Fruit fly (Drosophila melanogaster) Kc167 (cell line): ENCODE measurements around the gene CG5793.

Experiments
- Myc ChIP-seq: fragments of >200 bp; optimal IDR thresholded peaks from 2 replicates; lab custom pipeline; 2017; ENCODE audit warnings: missing external identifiers
- Sin3A ChIP-seq: fragments of >200 bp; optimal IDR thresholded peaks from 2 replicates; lab custom pipeline; 2018; ENCODE audit warnings: missing external identifiers
- h ChIP-seq: fragments of >200 bp; optimal IDR thresholded peaks from 3 replicates; lab custom pipeline; 2018; ENCODE audit warnings: missing external identifiers
- insv ChIP-seq: fragments of >200 bp; optimal IDR thresholded peaks from 3 replicates; lab custom pipeline; 2018; ENCODE audit warnings: missing external identifiers
- psq ChIP-seq: fragments of >200 bp; optimal IDR thresholded peaks from 2 replicates; lab custom pipeline; 2017; ENCODE audit warnings: missing external identifiers
- ttk ChIP-seq: sonication (Bioruptor generic); optimal IDR thresholded peaks from 2 replicates; lab custom pipeline; 2017; ENCODE audit warnings: missing external identifiers

The CG5793 gene

dm6 chr3R:21127352-21127985 lies at the start of gene CG5793, which contains the start of gene slmb:
TSS of gene CG5793 (plus strand) at chr3R:21127573.
TSS of gene slmb (minus strand) at chr3R:21127485.
- TF ChIP-seq Sin3A (lab: Kevin White, UChicago), result no peak
- no peak for TF ChIP-seq Myc (lab: Kevin White, UChicago)
- no peak for TF ChIP-seq psq (lab: Kevin White, UChicago)
- TF ChIP-seq h, result no peak
- TF ChIP-seq insv (lab: Kevin White, UChicago), result no peak
- TF ChIP-seq ttk (lab: Kevin White, UChicago), result no peak

- no peak for TF ChIP-seq psq (lab: Kevin White, UChicago)
- TF ChIP-seq insv (lab: Kevin White, UChicago), result no peak
- no peak for TF ChIP-seq ttk (lab: Kevin White, UChicago)
- TF ChIP-seq h, result no peak
- no peak for TF ChIP-seq Myc (lab: Kevin White, UChicago)
- no peak for TF ChIP-seq Sin3A (lab: Kevin White, UChicago)
Measured at dm6 chr3R:21077577-21077976, 49.8 kb upstream of the CG5793 start.

- no peak for TF ChIP-seq Myc (lab: Kevin White, UChicago)
Measured at dm6 chr3R:21078211-21078610, 49.2 kb upstream of the CG5793 start.

dm6 chr3R:21078958-21079357 lies 48.4 kb upstream of the CG5793 start:
- no peak for TF ChIP-seq h
- no peak for TF ChIP-seq Myc (lab: Kevin White, UChicago)
- TF ChIP-seq psq (lab: Kevin White, UChicago), result no peak
- no peak for TF ChIP-seq insv (lab: Kevin White, UChicago)

dm6 chr3R:21080876-21081586 lies 46.3 kb upstream of the CG5793 start, which contains the start of gene HHEX:
TSS of gene HHEX (minus strand) at chr3R:21080926.
- TF ChIP-seq Myc (lab: Kevin White, UChicago) (no peak), psq (lab: Kevin White, UChicago) (no peak), Sin3A (lab: Kevin White, UChicago) (no peak), h (no peak), ttk (lab: Kevin White, UChicago) (no peak), insv (lab: Kevin White, UChicago) (no peak)

dm6 chr3R:21084979-21085378 lies 42.4 kb upstream of the CG5793 start:
- TF ChIP-seq Myc (lab: Kevin White, UChicago) (no peak), Sin3A (lab: Kevin White, UChicago) (no peak), ttk (lab: Kevin White, UChicago) (no peak), h (no peak), insv (lab: Kevin White, UChicago) (no peak), psq (lab: Kevin White, UChicago) (no peak)

- TF ChIP-seq insv (lab: Kevin White, UChicago), result no peak
- TF ChIP-seq ttk (lab: Kevin White, UChicago), result no peak
- TF ChIP-seq Myc (lab: Kevin White, UChicago), result no peak
- no peak for TF ChIP-seq Sin3A (lab: Kevin White, UChicago)
- no peak for TF ChIP-seq h
- no peak for TF ChIP-seq psq (lab: Kevin White, UChicago)
Measured at dm6 chr3R:21089416-21089815, 38.0 kb upstream of the CG5793 start.

dm6 chr3R:21090230-21091021 lies 36.9 kb upstream of the CG5793 start:
- TF ChIP-seq psq (lab: Kevin White, UChicago) (no peak), insv (lab: Kevin White, UChicago) (no peak), Myc (lab: Kevin White, UChicago) (no peak), ttk (lab: Kevin White, UChicago) (no peak)

dm6 chr3R:21091500-21091899 lies 35.9 kb upstream of the CG5793 start:
- TF ChIP-seq h (no peak), Sin3A (lab: Kevin White, UChicago) (no peak), psq (lab: Kevin White, UChicago) (no peak), Myc (lab: Kevin White, UChicago) (no peak), ttk (lab: Kevin White, UChicago) (no peak), insv (lab: Kevin White, UChicago) (no peak)

- TF ChIP-seq psq (lab: Kevin White, UChicago), result no peak
- no peak for TF ChIP-seq ttk (lab: Kevin White, UChicago)
- no peak for TF ChIP-seq insv (lab: Kevin White, UChicago)
- no peak for TF ChIP-seq Sin3A (lab: Kevin White, UChicago)
- TF ChIP-seq Myc (lab: Kevin White, UChicago), result no peak
- TF ChIP-seq h, result no peak
Measured at dm6 chr3R:21092036-21092435, 35.3 kb upstream of the CG5793 start.

- no peak for TF ChIP-seq Sin3A (lab: Kevin White, UChicago)
- TF ChIP-seq psq (lab: Kevin White, UChicago), result no peak
- TF ChIP-seq ttk (lab: Kevin White, UChicago), result no peak
- TF ChIP-seq Myc (lab: Kevin White, UChicago), result no peak
- no peak for TF ChIP-seq h
- no peak for TF ChIP-seq insv (lab: Kevin White, UChicago)
Measured at dm6 chr3R:21092829-21093228, 34.5 kb upstream of the CG5793 start.
